Fruit fly (Drosophila melanogaster) whole organism, embryonic: ENCODE data around the gene CG4730.

ENCODE experiments used
- Ada2b ChIP-seq: fragments of 200-800 bp; sonication (Bioruptor generic); IDR thresholded peaks from 2 replicates; pipeline ENCODE4 v1.3.6; 2022; ENCODE audit warnings: missing biosample characterization, missing genetic modification characterization
- Atf3 ChIP-seq: fragments of 200-800 bp; sonication (Bioruptor generic); optimal IDR thresholded peaks from 3 replicates; lab custom pipeline; 2016; ENCODE audit warnings: missing biosample characterization, missing genetic modification characterization
- Blimp-1 ChIP-seq: fragments of 200-800 bp; sonication (Bioruptor generic); optimal IDR thresholded peaks from 3 replicates; lab custom pipeline; 2018; ENCODE audit warnings: missing biosample characterization, missing genetic modification characterization, mild to moderate bottlenecking, moderate library complexity, missing genetic modification reagents
- CG11085 ChIP-seq: fragments of 200-800 bp; sonication (Bioruptor generic); IDR thresholded peaks from 2 replicates; pipeline ENCODE4 v1.3.6; 2022; ENCODE audit warnings: missing biosample characterization, missing genetic modification characterization
- CG11560 ChIP-seq: fragments of 200-800 bp; sonication (Bioruptor generic); IDR thresholded peaks from 3 replicates; pipeline ENCODE4 v1.3.6; 2022; ENCODE audit warnings: missing biosample characterization, missing genetic modification characterization
- CG12236 ChIP-seq: fragments of 200-800 bp; sonication (Bioruptor generic); optimal IDR thresholded peaks from 2 replicates; lab custom pipeline; 2016; ENCODE audit warnings: missing biosample characterization, missing genetic modification characterization
- CG12769 ChIP-seq: fragments of 200-800 bp; sonication (Bioruptor generic); optimal IDR thresholded peaks from 2 replicates; lab custom pipeline; 2019; ENCODE audit warnings: missing biosample characterization, mild to moderate bottlenecking, missing genetic modification characterization, moderate library complexity
- CG14710 ChIP-seq: fragments of 200-800 bp; sonication (Bioruptor generic); optimal IDR thresholded peaks from 3 replicates; lab custom pipeline; 2019; ENCODE audit warnings: missing biosample characterization, mild to moderate bottlenecking, missing genetic modification characterization, moderate library complexity
- CG15011 ChIP-seq: fragments of 200-800 bp; sonication (Bioruptor generic); optimal IDR thresholded peaks from 3 replicates; lab custom pipeline; 2018; ENCODE audit warnings: missing biosample characterization, mild to moderate bottlenecking, missing genetic modification characterization
- CG15269 ChIP-seq: fragments of 200-800 bp; sonication (Bioruptor generic); optimal IDR thresholded peaks from 2 replicates; lab custom pipeline; 2018; ENCODE audit warnings: missing biosample characterization, mild to moderate bottlenecking, missing genetic modification characterization, moderate library complexity
- CG17568 ChIP-seq: fragments of 200-800 bp; sonication (Bioruptor generic); optimal IDR thresholded peaks from 2 replicates; lab custom pipeline; 2018; ENCODE audit warnings: missing biosample characterization, mild to moderate bottlenecking, missing genetic modification characterization, moderate library complexity
- CG18476 ChIP-seq: fragments of 200-800 bp; sonication (Bioruptor generic); optimal IDR thresholded peaks from 2 replicates; lab custom pipeline; 2016; ENCODE audit warnings: missing biosample characterization, mild to moderate bottlenecking, missing genetic modification characterization
- CG30020 ChIP-seq: fragments of 200-800 bp; optimal IDR thresholded peaks from 2 replicates; lab custom pipeline; 2019; ENCODE audit warnings: missing biosample characterization, mild to moderate bottlenecking, missing genetic modification characterization, moderate library complexity
- CG3281 ChIP-seq: fragments of 200-800 bp; sonication (Bioruptor generic); optimal IDR thresholded peaks from 3 replicates; lab custom pipeline; 2017; ENCODE audit warnings: missing biosample characterization, mild to moderate bottlenecking, missing genetic modification characterization
- CG33213 ChIP-seq: fragments of 200-800 bp; sonication (Bioruptor generic); optimal IDR thresholded peaks from 3 replicates; lab custom pipeline; 2016; ENCODE audit warnings: missing biosample characterization, missing genetic modification characterization
- CG34224 ChIP-seq: fragments of 200-800 bp; sonication (Bioruptor generic); IDR thresholded peaks from 3 replicates; pipeline ENCODE4 v1.3.6; 2022; ENCODE audit warnings: missing biosample characterization, missing genetic modification characterization; ENCODE audit not compliant: partially characterized antibody
- CG42726 ChIP-seq: fragments of 200-800 bp; sonication (Bioruptor generic); IDR thresholded peaks from 2 replicates; pipeline ENCODE4 v1.3.6; 2022; ENCODE audit warnings: missing biosample characterization, missing genetic modification characterization; ENCODE audit not compliant: partially characterized antibody
- CG5953 ChIP-seq: fragments of 200-800 bp; sonication (Bioruptor generic); IDR thresholded peaks from 2 replicates; pipeline ENCODE4 v1.3.6; 2022; ENCODE audit warnings: missing biosample characterization, missing genetic modification characterization
- CG6254 ChIP-seq: fragments of 200-800 bp; sonication (Bioruptor generic); optimal IDR thresholded peaks from 3 replicates; lab custom pipeline; 2017; ENCODE audit warnings: mild to moderate bottlenecking, missing biosample characterization, missing genetic modification reagents, missing genetic modification characterization
- CG6272 ChIP-seq: fragments of 200-800 bp; sonication (Bioruptor generic); IDR thresholded peaks from 2 replicates; pipeline ENCODE4 v1.3.6; 2022; ENCODE audit warnings: missing biosample characterization, missing genetic modification characterization
- CG6765 ChIP-seq: fragments of 200-800 bp; sonication (Bioruptor generic); optimal IDR thresholded peaks from 3 replicates; lab custom pipeline; 2017; ENCODE audit warnings: missing biosample characterization, mild to moderate bottlenecking, missing genetic modification characterization
- CG6791 ChIP-seq: fragments of 200-800 bp; sonication (Bioruptor generic); IDR thresholded peaks from 3 replicates; pipeline ENCODE4 v1.3.6; 2022; ENCODE audit warnings: missing biosample characterization, missing genetic modification characterization; ENCODE audit not compliant: partially characterized antibody
- CG8290 ChIP-seq, 3 experiments: fragments of 200-800 bp; sonication (Bioruptor generic); optimal IDR thresholded peaks; 2 replicates each; lab custom pipeline; 2016 to 2019; ENCODE audit warnings: missing biosample characterization in 3 of 3, missing genetic modification characterization in 3 of 3, mild to moderate bottlenecking in 2 of 3, moderate library complexity in 1 of 3
- CkIIα-i1 ChIP-seq: fragments of 200-800 bp; sonication (Bioruptor generic); IDR thresholded peaks from 2 replicates; pipeline ENCODE4 v1.3.6; 2022; ENCODE audit warnings: missing biosample characterization, missing genetic modification characterization
- D ChIP-seq, 2 experiments: fragments of 200-800 bp in 1 of 2; fragments of >200 bp in 1 of 2; sonication (Bioruptor generic) in 1 of 2; optimal IDR thresholded peaks; 2 replicates in 1 of 2; 3 replicates in 1 of 2; lab custom pipeline; 2017; ENCODE audit warnings: mild to moderate bottlenecking in 1 of 2, missing biosample characterization in 1 of 2, missing genetic modification characterization in 1 of 2, missing genetic modification reagents in 1 of 2
- D19A ChIP-seq: fragments of 200-800 bp; optimal IDR thresholded peaks from 3 replicates; lab custom pipeline; 2019; ENCODE audit warnings: missing biosample characterization, mild to moderate bottlenecking, missing genetic modification characterization, moderate library complexity
- Fer1 ChIP-seq: fragments of 200-800 bp; sonication (Bioruptor generic); optimal IDR thresholded peaks from 2 replicates; lab custom pipeline; 2017; ENCODE audit warnings: missing biosample characterization, mild to moderate bottlenecking, missing genetic modification characterization
- H15 ChIP-seq: fragments of 200-800 bp; sonication (Bioruptor generic); IDR thresholded peaks from 3 replicates; pipeline ENCODE4 v1.3.6; 2022; ENCODE audit warnings: missing biosample characterization, missing genetic modification characterization
- HLH4C ChIP-seq: fragments of 200-800 bp; sonication (Bioruptor generic); IDR thresholded peaks from 3 replicates; pipeline ENCODE4 v1.3.6; 2022; ENCODE audit warnings: missing biosample characterization, missing genetic modification characterization; ENCODE audit not compliant: partially characterized antibody
- Hr3 ChIP-seq: fragments of 200-800 bp; sonication (Bioruptor generic); optimal IDR thresholded peaks from 3 replicates; lab custom pipeline; 2016; ENCODE audit warnings: missing biosample characterization, missing genetic modification characterization
- Kr ChIP-seq: fragments of 200-800 bp; sonication (Bioruptor generic); optimal IDR thresholded peaks from 2 replicates; lab custom pipeline; 2017; ENCODE audit warnings: missing biosample characterization, mild to moderate bottlenecking, missing genetic modification characterization
- Mrtf ChIP-seq: fragments of 200-800 bp; sonication (Bioruptor generic); IDR thresholded peaks from 3 replicates; pipeline ENCODE4 v1.3.6; 2022; ENCODE audit warnings: missing biosample characterization, missing genetic modification characterization
- NK7.1 ChIP-seq: fragments of 200-800 bp; sonication (Bioruptor generic); optimal IDR thresholded peaks from 3 replicates; lab custom pipeline; 2016; ENCODE audit warnings: missing biosample characterization, missing genetic modification characterization
- Sox100B ChIP-seq: fragments of 200-800 bp; sonication (Bioruptor generic); optimal IDR thresholded peaks from 3 replicates; lab custom pipeline; 2018; ENCODE audit warnings: missing biosample characterization, mild to moderate bottlenecking, missing genetic modification characterization
- Stat92E ChIP-seq, 3 experiments: fragments of >200 bp in 2 of 3; fragments of 200-800 bp in 1 of 3; sonication (Bioruptor generic) in 1 of 3; optimal IDR thresholded peaks; 2 replicates each; lab custom pipeline; 2017 to 2019; ENCODE audit warnings: missing biosample characterization in 3 of 3, missing genetic modification characterization in 3 of 3, mild to moderate bottlenecking in 1 of 3, moderate library complexity in 1 of 3
- al ChIP-seq: fragments of 200-800 bp; sonication (Bioruptor generic); IDR thresholded peaks from 2 replicates; pipeline ENCODE4 v1.3.6; 2022; ENCODE audit warnings: missing biosample characterization, missing genetic modification characterization
- amos ChIP-seq: fragments of 200-800 bp; sonication (Bioruptor generic); IDR thresholded peaks from 2 replicates; pipeline ENCODE4 v1.3.6; 2022; ENCODE audit warnings: missing biosample characterization, missing genetic modification characterization; ENCODE audit not compliant: partially characterized antibody
- bab2 ChIP-seq: fragments of 200-800 bp; sonication (Bioruptor generic); optimal IDR thresholded peaks from 2 replicates; lab custom pipeline; 2016; ENCODE audit warnings: missing biosample characterization, missing genetic modification characterization
- chn ChIP-seq: fragments of 200-800 bp; sonication (Bioruptor generic); optimal IDR thresholded peaks from 2 replicates; lab custom pipeline; 2016; ENCODE audit warnings: missing biosample characterization, missing genetic modification characterization
- klu ChIP-seq: fragments of 200-800 bp; sonication (Bioruptor generic); IDR thresholded peaks from 2 replicates; pipeline ENCODE4 v1.3.6; 2022; ENCODE audit warnings: missing biosample characterization, missing genetic modification characterization
- kni ChIP-seq: fragments of 200-800 bp; sonication (Bioruptor generic); optimal IDR thresholded peaks from 3 replicates; lab custom pipeline; 2017; ENCODE audit warnings: mild to moderate bottlenecking, missing biosample characterization, missing genetic modification reagents, missing genetic modification characterization
- lilli ChIP-seq: fragments of 200-800 bp; sonication (Bioruptor generic); optimal IDR thresholded peaks from 3 replicates; lab custom pipeline; 2016; ENCODE audit warnings: missing biosample characterization, missing genetic modification characterization
- onecut ChIP-seq: fragments of 200-800 bp; sonication (Bioruptor generic); IDR thresholded peaks from 2 replicates; pipeline ENCODE4 v1.3.6; 2022; ENCODE audit warnings: missing biosample characterization, missing genetic modification characterization
- sc ChIP-seq, 3 experiments: fragments of >200 bp in 2 of 3; fragments of 200-800 bp in 1 of 3; sonication (Bioruptor generic) in 1 of 3; optimal IDR thresholded peaks; 2 replicates in 2 of 3; 3 replicates in 1 of 3; lab custom pipeline; 2017; ENCODE audit warnings: mild to moderate bottlenecking in 1 of 3, missing biosample characterization in 1 of 3, missing genetic modification characterization in 1 of 3, missing genetic modification reagents in 1 of 3
- tap ChIP-seq: fragments of 200-800 bp; optimal IDR thresholded peaks from 3 replicates; lab custom pipeline; 2019; ENCODE audit warnings: missing biosample characterization, mild to moderate bottlenecking, missing genetic modification characterization, moderate library complexity
- tup ChIP-seq: fragments of 200-800 bp; sonication (Bioruptor generic); optimal IDR thresholded peaks from 2 replicates; lab custom pipeline; 2016; ENCODE audit warnings: missing biosample characterization, mild to moderate bottlenecking, missing genetic modification characterization, moderate library complexity

Gene CG4730

DNA sequence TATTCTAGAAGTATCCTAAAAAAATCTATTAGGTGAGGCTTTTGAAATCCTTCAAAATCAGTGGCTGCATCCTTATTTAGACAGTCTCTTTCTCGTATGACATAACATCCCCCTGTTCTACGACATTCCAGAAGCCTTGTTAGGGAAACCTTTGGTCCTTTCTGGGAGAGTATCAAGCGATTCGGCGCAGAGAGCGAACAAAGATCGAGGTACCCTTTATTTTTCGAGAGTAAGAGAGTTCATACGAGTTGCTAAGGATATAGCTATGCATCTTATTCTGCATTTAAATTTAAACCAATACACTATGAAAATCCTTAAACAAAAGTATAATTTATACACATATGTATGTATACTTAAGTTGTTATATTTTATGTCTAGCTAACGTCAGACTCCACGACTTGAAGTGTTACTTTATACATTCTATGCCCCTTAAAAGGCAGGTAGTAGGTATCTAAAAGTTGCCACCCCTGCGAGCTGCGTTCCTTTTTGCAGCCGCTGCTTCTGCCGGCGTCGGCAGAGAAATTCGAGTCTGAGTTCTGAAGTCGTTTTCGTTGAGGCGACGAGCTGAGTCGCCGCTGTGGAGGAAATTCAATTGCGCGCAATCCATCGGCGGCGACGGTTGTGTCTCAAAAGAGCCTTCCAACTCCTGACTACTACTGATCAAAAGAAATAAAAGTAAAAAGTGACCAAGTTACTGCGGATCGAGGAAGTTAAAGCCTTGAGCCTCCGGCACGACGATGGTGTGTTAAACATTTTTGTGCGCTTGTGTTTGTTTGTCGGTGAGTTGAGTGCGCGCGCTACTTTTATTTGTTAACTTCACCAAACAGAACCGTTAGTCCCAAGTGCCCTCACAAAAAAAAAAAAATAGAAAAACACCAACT lies 40.9 kb downstream of the CG4730 start, which contains the start of gene jigr1 (continued):
- TF ChIP-seq Fer1 = no peak
- no peak for TF ChIP-seq kni
- TF ChIP-seq CG15269 (tag; lab: Kevin White, UChicago) = no peak
- no peak for TF ChIP-seq CG33213 (GFP tag; lab: Kevin White, UChicago)
- no peak for TF ChIP-seq H15 (GFP tag; lab: Robert Waterston, UW)
- TF ChIP-seq tap (tag; lab: Kevin White, UChicago) = no peak
- TF ChIP-seq CG12236 (GFP tag; lab: Kevin White, UChicago) = no peak
- no peak for TF ChIP-seq CG5953
- no peak for TF ChIP-seq Stat92E (GFP tag; optimal IDR thresholded peaks at IDR 0.05; lab: Kevin White, UChicago)
- peak; percentile 3 for TF ChIP-seq Blimp-1 (GFP tag; lab: Kevin White, UChicago)
- no peak for TF ChIP-seq CG11085 (GFP tag; lab: Robert Waterston, UW)
- no peak for TF ChIP-seq CG30020 (tag; lab: Kevin White, UChicago)
- no peak for TF ChIP-seq klu (GFP tag; lab: Robert Waterston, UW)
- peak; percentile 28 for TF ChIP-seq lilli
- TF ChIP-seq CkIIα-i1 = no peak
- TF ChIP-seq Ada2b (GFP tag; lab: Robert Waterston, UW) = no peak
- TF ChIP-seq amos (GFP tag; lab: Robert Waterston, UW) = no peak
- TF ChIP-seq D (optimal IDR thresholded peaks at IDR 0.05; lab: Kevin White, UChicago) = no peak
- TF ChIP-seq D (GFP tag; optimal IDR thresholded peaks at IDR 0.05; lab: Kevin White, UChicago) = peak; percentile 48
- peak; percentile 69 for TF ChIP-seq CG14710
- TF ChIP-seq NK7.1 (GFP tag; lab: Kevin White, UChicago) = no peak
- no peak for TF ChIP-seq sc (optimal IDR thresholded peaks at IDR 0.05; lab: Kevin White, UChicago)
- peak; percentile 44 for TF ChIP-seq sc (GFP tag; optimal IDR thresholded peaks at IDR 0.05; lab: Kevin White, UChicago)
- TF ChIP-seq al = no peak
- peak; percentile 1 for TF ChIP-seq Sox100B
- peak; percentile 96 for TF ChIP-seq D19A
- TF ChIP-seq CG6791 (GFP tag; lab: Robert Waterston, UW) = no peak
- peak; percentile 22 for TF ChIP-seq CG17568
- TF ChIP-seq HLH4C (GFP tag; lab: Robert Waterston, UW) = no peak
- no peak for TF ChIP-seq tup (GFP tag; lab: Kevin White, UChicago)
- no peak for TF ChIP-seq CG34224 (GFP tag; lab: Robert Waterston, UW)
- peak; percentile 40 for TF ChIP-seq CG6254 (GFP tag; lab: Kevin White, UChicago)
- TF ChIP-seq Mrtf (GFP tag; lab: Robert Waterston, UW) = no peak
- no peak for TF ChIP-seq bab2 (GFP tag; lab: Kevin White, UChicago)
- TF ChIP-seq CG42726 = no peak
- peak; percentile 41 for TF ChIP-seq chn (GFP tag; lab: Kevin White, UChicago)
- no peak for TF ChIP-seq CG6272 (GFP tag; lab: Robert Waterston, UW)
- no peak for TF ChIP-seq CG11560 (tag; lab: Robert Waterston, UW)
- TF ChIP-seq CG15011 = no peak
- TF ChIP-seq onecut (GFP tag; lab: Robert Waterston, UW) = 0 out of 2 replicates have a peak, but pooled peaks have one; percentile 17
- TF ChIP-seq CG3281 (GFP tag; lab: Kevin White, UChicago) = no peak
- TF ChIP-seq Kr (GFP tag; lab: Kevin White, UChicago) = peak; percentile 68
- TF ChIP-seq CG6765 (GFP tag; lab: Kevin White, UChicago) = no peak
- TF ChIP-seq Atf3 (GFP tag; lab: Kevin White, UChicago) = no peak
- TF ChIP-seq Hr3 (GFP tag; lab: Kevin White, UChicago) = peak; percentile 31
- peak; percentile 6 for TF ChIP-seq CG8290 (GFP tag; optimal IDR thresholded peaks at IDR 0.05; lab: Kevin White, UChicago)
- TF ChIP-seq CG8290 (tag; optimal IDR thresholded peaks at IDR 0.05; lab: Kevin White, UChicago) = peak in 1 of 2 experiments; percentile 44
- TF ChIP-seq CG12769 (tag; lab: Kevin White, UChicago) = no peak
- peak; percentile 21 for TF ChIP-seq CG18476 (GFP tag; lab: Kevin White, UChicago)
